Fruit fly (Drosophila melanogaster) whole organism, embryonic: Measurements from ENCODE around the gene CG11131.

ENCODE experiments used
- ATbp ChIP-seq: fragments of 200-800 bp; sonication (Bioruptor generic); optimal IDR thresholded peaks from 2 replicates; lab custom pipeline; 2017; ENCODE audit warnings: missing biosample characterization, mild to moderate bottlenecking, missing genetic modification characterization, missing genetic modification reagents
- B-H1 ChIP-seq: fragments of 200-800 bp; sonication (Bioruptor generic); IDR thresholded peaks from 3 replicates; pipeline ENCODE4 v1.3.6; 2022; ENCODE audit warnings: missing biosample characterization, missing genetic modification characterization
- CG11085 ChIP-seq: fragments of 200-800 bp; sonication (Bioruptor generic); IDR thresholded peaks from 2 replicates; pipeline ENCODE4 v1.3.6; 2022; ENCODE audit warnings: missing biosample characterization, missing genetic modification characterization
- CG11398 ChIP-seq: fragments of 200-800 bp; sonication (Bioruptor generic); optimal IDR thresholded peaks from 2 replicates; lab custom pipeline; 2016; ENCODE audit warnings: missing biosample characterization, missing genetic modification characterization
- CG11456 ChIP-seq: fragments of 200-800 bp; sonication (Bioruptor generic); IDR thresholded peaks from 3 replicates; pipeline ENCODE4 v1.3.6; 2022; ENCODE audit warnings: missing biosample characterization, missing genetic modification characterization
- CG13775 ChIP-seq: fragments of 200-800 bp; sonication (Bioruptor generic); optimal IDR thresholded peaks from 3 replicates; lab custom pipeline; 2017; ENCODE audit warnings: missing biosample characterization, mild to moderate bottlenecking, missing genetic modification characterization
- CG14667 ChIP-seq: fragments of 200-800 bp; sonication (Bioruptor generic); IDR thresholded peaks from 2 replicates; pipeline ENCODE4 v1.3.6; 2022; ENCODE audit warnings: missing biosample characterization, missing genetic modification characterization
- CG15011 ChIP-seq: fragments of 200-800 bp; sonication (Bioruptor generic); optimal IDR thresholded peaks from 3 replicates; lab custom pipeline; 2018; ENCODE audit warnings: missing biosample characterization, mild to moderate bottlenecking, missing genetic modification characterization
- CG18262 ChIP-seq: fragments of 200-800 bp; optimal IDR thresholded peaks from 3 replicates; lab custom pipeline; 2019; ENCODE audit warnings: missing biosample characterization, mild to moderate bottlenecking, missing genetic modification characterization, moderate library complexity
- CG2129 ChIP-seq: fragments of 200-800 bp; sonication (Bioruptor generic); IDR thresholded peaks from 2 replicates; pipeline ENCODE4 v1.3.6; 2022; ENCODE audit warnings: missing biosample characterization, missing genetic modification characterization; ENCODE audit not compliant: partially characterized antibody
- CG2678 ChIP-seq: fragments of 200-800 bp; sonication (Bioruptor generic); optimal IDR thresholded peaks from 3 replicates; lab custom pipeline; 2019; ENCODE audit warnings: missing biosample characterization, mild to moderate bottlenecking, missing genetic modification characterization, moderate library complexity
- CG2875 ChIP-seq: fragments of 200-800 bp; sonication (Bioruptor generic); optimal IDR thresholded peaks from 2 replicates; lab custom pipeline; 2017; ENCODE audit warnings: missing biosample characterization, mild to moderate bottlenecking, missing genetic modification characterization, missing genetic modification reagents
- CG33213 ChIP-seq: fragments of 200-800 bp; sonication (Bioruptor generic); optimal IDR thresholded peaks from 3 replicates; lab custom pipeline; 2016; ENCODE audit warnings: missing biosample characterization, missing genetic modification characterization
- CG4360 ChIP-seq: fragments of 200-800 bp; sonication (Bioruptor generic); IDR thresholded peaks from 2 replicates; pipeline ENCODE4 v1.3.6; 2022; ENCODE audit warnings: missing biosample characterization, missing genetic modification characterization
- CG6683 ChIP-seq: fragments of 200-800 bp; sonication (Bioruptor generic); optimal IDR thresholded peaks from 2 replicates; lab custom pipeline; 2017; ENCODE audit warnings: missing biosample characterization, mild to moderate bottlenecking, missing genetic modification characterization, missing genetic modification reagents
- CG7987 ChIP-seq: fragments of 200-800 bp; sonication (Bioruptor generic); optimal IDR thresholded peaks from 2 replicates; lab custom pipeline; 2018; ENCODE audit warnings: missing biosample characterization, mild to moderate bottlenecking, missing genetic modification characterization, moderate library complexity
- CG8388 ChIP-seq: fragments of 200-800 bp; sonication (Bioruptor generic); optimal IDR thresholded peaks from 2 replicates; lab custom pipeline; 2019; ENCODE audit warnings: missing biosample characterization, mild to moderate bottlenecking, missing genetic modification characterization, moderate library complexity
- Camta ChIP-seq: fragments of 200-800 bp; sonication (Bioruptor generic); optimal IDR thresholded peaks from 2 replicates; lab custom pipeline; 2016; ENCODE audit warnings: missing biosample characterization, missing genetic modification characterization
- Hand ChIP-seq: fragments of 200-800 bp; sonication (Bioruptor generic); optimal IDR thresholded peaks from 2 replicates; lab custom pipeline; 2017; ENCODE audit warnings: mild to moderate bottlenecking, missing biosample characterization, missing genetic modification reagents, missing genetic modification characterization
- Hey ChIP-seq: fragments of 200-800 bp; sonication (Bioruptor generic); optimal IDR thresholded peaks from 3 replicates; lab custom pipeline; 2018; ENCODE audit warnings: missing biosample characterization, mild to moderate bottlenecking, missing genetic modification characterization
- Hr51 ChIP-seq, 2 experiments: fragments of 200-800 bp; sonication (Bioruptor generic); optimal IDR thresholded peaks; 2 replicates in 1 of 2; 3 replicates in 1 of 2; lab custom pipeline; 2016 to 2018; ENCODE audit warnings: missing biosample characterization in 2 of 2, missing genetic modification characterization in 2 of 2, mild to moderate bottlenecking in 1 of 2, moderate library complexity in 1 of 2
- Mad ChIP-seq: fragments of 200-800 bp; sonication (Bioruptor generic); optimal IDR thresholded peaks from 2 replicates; lab custom pipeline; 2016; ENCODE audit warnings: missing biosample characterization, missing genetic modification characterization
- Neu2 ChIP-seq: fragments of 200-800 bp; sonication (Bioruptor generic); optimal IDR thresholded peaks from 3 replicates; lab custom pipeline; 2016; ENCODE audit warnings: missing biosample characterization, missing genetic modification characterization, borderline replicate concordance
- Nf-YC ChIP-seq: fragments of 200-800 bp; optimal IDR thresholded peaks from 3 replicates; lab custom pipeline; 2019; ENCODE audit warnings: missing biosample characterization, mild to moderate bottlenecking, missing genetic modification characterization, moderate library complexity
- Ravus ChIP-seq: fragments of 200-800 bp; sonication (Bioruptor generic); IDR thresholded peaks from 2 replicates; pipeline ENCODE4 v1.3.6; 2022; ENCODE audit warnings: missing biosample characterization, missing genetic modification characterization
- Rfx ChIP-seq: fragments of 200-800 bp; sonication (Bioruptor generic); IDR thresholded peaks from 2 replicates; pipeline ENCODE4 v1.3.6; 2022; ENCODE audit warnings: missing biosample characterization, missing genetic modification characterization
- Xrp1 ChIP-seq: fragments of 200-800 bp; sonication (Bioruptor generic); IDR thresholded peaks from 2 replicates; pipeline ENCODE4 v1.3.6; 2022; ENCODE audit warnings: missing biosample characterization, missing genetic modification characterization
- aop ChIP-seq: fragments of 200-800 bp; sonication (Bioruptor generic); IDR thresholded peaks from 2 replicates; pipeline ENCODE4 v1.3.6; 2022; ENCODE audit warnings: missing biosample characterization, missing genetic modification characterization
- emc ChIP-seq: fragments of 200-800 bp; sonication (Bioruptor generic); optimal IDR thresholded peaks from 2 replicates; lab custom pipeline; 2016; ENCODE audit warnings: missing biosample characterization, missing genetic modification characterization
- fd96Cb ChIP-seq: fragments of 200-800 bp; sonication (Bioruptor generic); optimal IDR thresholded peaks from 2 replicates; lab custom pipeline; 2018; ENCODE audit warnings: missing biosample characterization, mild to moderate bottlenecking, missing genetic modification characterization, moderate library complexity
- ftz-f1 ChIP-seq: fragments of 200-800 bp; sonication (Bioruptor generic); optimal IDR thresholded peaks from 2 replicates; lab custom pipeline; 2016; ENCODE audit warnings: missing biosample characterization, missing genetic modification characterization
- hbn ChIP-seq: fragments of 200-800 bp; sonication (Bioruptor generic); IDR thresholded peaks from 2 replicates; pipeline ENCODE4 v1.3.6; 2022; ENCODE audit warnings: missing biosample characterization, missing genetic modification characterization; ENCODE audit not compliant: partially characterized antibody
- kah ChIP-seq: fragments of 200-800 bp; sonication (Bioruptor generic); optimal IDR thresholded peaks from 2 replicates; lab custom pipeline; 2018; ENCODE audit warnings: missing biosample characterization, mild to moderate bottlenecking, missing genetic modification characterization
- kni ChIP-seq: fragments of 200-800 bp; sonication (Bioruptor generic); optimal IDR thresholded peaks from 3 replicates; lab custom pipeline; 2017; ENCODE audit warnings: mild to moderate bottlenecking, missing biosample characterization, missing genetic modification reagents, missing genetic modification characterization
- lov ChIP-seq, 2 experiments: fragments of 200-800 bp in 1 of 2; fragments of >200 bp in 1 of 2; sonication (Bioruptor generic) in 1 of 2; IDR thresholded peaks in 1 of 2; optimal IDR thresholded peaks in 1 of 2; 2 replicates in 1 of 2; 3 replicates in 1 of 2; pipeline versions ENCODE4 v1.3.6 to Lab custom; 2017 to 2022; ENCODE audit warnings: missing biosample characterization in 1 of 2, missing genetic modification characterization in 1 of 2
- nau ChIP-seq: fragments of 200-800 bp; sonication (Bioruptor generic); optimal IDR thresholded peaks from 3 replicates; lab custom pipeline; 2017; ENCODE audit warnings: missing biosample characterization, mild to moderate bottlenecking, missing genetic modification characterization, missing genetic modification reagents
- prd ChIP-seq, 3 experiments: fragments of >200 bp in 2 of 3; fragments of 200-800 bp in 1 of 3; sonication (Bioruptor generic) in 1 of 3; optimal IDR thresholded peaks in 2 of 3; IDR thresholded peaks in 1 of 3; 2 replicates in 2 of 3; 3 replicates in 1 of 3; pipeline versions ENCODE4 v1.3.6 to Lab custom; 2017 to 2022; ENCODE audit warnings: missing biosample characterization in 1 of 3, missing genetic modification characterization in 1 of 3
- psq ChIP-seq: fragments of 200-800 bp; sonication (Bioruptor generic); optimal IDR thresholded peaks from 2 replicates; lab custom pipeline; 2017; ENCODE audit warnings: missing biosample characterization, missing genetic modification characterization
- ssp ChIP-seq: fragments of 200-800 bp; sonication (Bioruptor generic); IDR thresholded peaks from 2 replicates; pipeline ENCODE4 v1.3.6; 2022; ENCODE audit warnings: missing biosample characterization, missing genetic modification characterization
- trem ChIP-seq: fragments of 200-800 bp; optimal IDR thresholded peaks from 3 replicates; lab custom pipeline; 2019; ENCODE audit warnings: missing biosample characterization, mild to moderate bottlenecking, missing genetic modification characterization, moderate library complexity
- unpg ChIP-seq: fragments of 200-800 bp; sonication (Bioruptor generic); optimal IDR thresholded peaks from 3 replicates; lab custom pipeline; 2018; ENCODE audit warnings: missing biosample characterization, mild to moderate bottlenecking, missing genetic modification characterization, moderate library complexity

Gene CG11131

DNA sequence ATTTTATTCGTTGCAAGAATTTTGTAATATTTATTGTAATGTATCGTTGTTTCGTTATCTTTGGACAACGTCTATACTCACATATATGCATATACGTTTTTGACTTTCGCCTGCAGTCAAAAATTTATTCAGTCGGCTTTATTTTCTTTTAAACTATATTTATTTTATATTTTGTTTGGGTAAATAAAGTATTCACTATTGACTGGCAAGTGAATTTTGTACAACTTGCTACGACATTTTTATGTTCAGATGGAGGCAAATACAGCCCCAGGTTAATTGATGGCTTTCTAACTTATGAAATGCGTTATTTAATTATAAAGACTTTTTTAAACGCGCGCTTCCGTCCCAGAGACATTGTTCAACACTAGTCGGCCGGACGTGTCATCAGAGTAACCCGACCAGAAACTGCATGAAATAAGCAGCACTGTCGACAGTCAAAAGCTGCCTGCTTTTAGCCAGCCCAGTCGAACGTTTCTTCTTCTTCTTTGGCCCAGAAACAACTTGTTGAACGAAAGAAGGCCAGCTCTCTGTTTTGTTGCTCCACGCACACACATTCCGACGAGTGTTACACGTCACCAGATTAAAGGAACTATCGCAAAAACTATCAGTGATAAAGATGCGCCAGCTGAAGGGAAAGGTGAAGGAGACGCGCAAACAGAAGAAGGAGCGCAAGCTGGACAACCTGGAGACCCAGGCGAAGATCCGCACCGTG lies 35.0 kb upstream of the CG11131 start, which contains the start of gene CG33169 (continued):
- peak; percentile 64 for TF ChIP-seq unpg (GFP tag; lab: Kevin White, UChicago)
- TF ChIP-seq fd96Cb (tag; lab: Kevin White, UChicago): peak; percentile 46
- peak; percentile 98 for TF ChIP-seq kah (GFP tag; lab: Kevin White, UChicago)
- TF ChIP-seq CG15011: peak; percentile 52
- TF ChIP-seq CG2678 (tag; lab: Kevin White, UChicago): no peak
- peak; percentile 59 for TF ChIP-seq CG2875
- TF ChIP-seq ftz-f1: peak; percentile 97
- peak; percentile 92 for TF ChIP-seq CG7987 (GFP tag; lab: Kevin White, UChicago)
- peak; percentile 83 for TF ChIP-seq Camta
- peak; percentile 57 for TF ChIP-seq CG13775 (GFP tag; lab: Kevin White, UChicago)
- TF ChIP-seq Nf-YC (tag; lab: Kevin White, UChicago): peak; percentile 73
- peak; percentile 79 for TF ChIP-seq kni (GFP tag; lab: Kevin White, UChicago)
- TF ChIP-seq Hr51 (GFP tag; optimal IDR thresholded peaks at IDR 0.05; lab: Kevin White, UChicago): peak in 1 of 2 experiments; percentile 90
- TF ChIP-seq CG2129 (GFP tag; lab: Robert Waterston, UW): peak; percentile 31
- peak; percentile 77 for TF ChIP-seq psq (GFP tag; lab: Kevin White, UChicago)
- peak; percentile 61; the same call in 1 of the 2 replicates for TF ChIP-seq CG4360 (GFP tag; lab: Robert Waterston, UW)
- TF ChIP-seq prd (optimal IDR thresholded peaks at IDR 0.05; lab: Kevin White, UChicago): no peak
- peak; percentile 82 for TF ChIP-seq prd (GFP tag; IDR thresholded peaks at IDR 0.05; lab: Robert Waterston, UW)
- peak; percentile 67 for TF ChIP-seq ATbp (GFP tag; lab: Kevin White, UChicago)
- TF ChIP-seq Rfx (GFP tag; lab: Robert Waterston, UW): peak; percentile 97
- peak; percentile 35; the same call in 1 of the 2 replicates for TF ChIP-seq aop
- TF ChIP-seq Neu2 (GFP tag; lab: Kevin White, UChicago): peak; percentile 3
- TF ChIP-seq CG14667: peak; percentile 73
- TF ChIP-seq CG18262 (tag; lab: Kevin White, UChicago): no peak
- TF ChIP-seq Ravus (GFP tag; lab: Robert Waterston, UW): no peak
- TF ChIP-seq CG11398 (GFP tag; lab: Kevin White, UChicago): peak; percentile 85
- peak; percentile 95 for TF ChIP-seq CG11085 (GFP tag; lab: Robert Waterston, UW)
- TF ChIP-seq lov (optimal IDR thresholded peaks at IDR 0.05; lab: Kevin White, UChicago): no peak
- 0 out of 3 replicates have a peak, but pooled peaks have one; percentile 71 for TF ChIP-seq lov (GFP tag; IDR thresholded peaks at IDR 0.05; lab: Robert Waterston, UW)
- peak; percentile 96 for TF ChIP-seq CG33213 (GFP tag; lab: Kevin White, UChicago)
- peak; percentile 71 for TF ChIP-seq Hey
- peak; percentile 75 for TF ChIP-seq trem (tag; lab: Kevin White, UChicago)
- peak; percentile 88 for TF ChIP-seq emc
- peak; percentile 70 for TF ChIP-seq Xrp1
- peak; percentile 31 for TF ChIP-seq CG8388 (GFP tag; lab: Kevin White, UChicago)
- no peak for TF ChIP-seq CG6683 (GFP tag; lab: Kevin White, UChicago)
- TF ChIP-seq Hand (GFP tag; lab: Kevin White, UChicago): peak; percentile 47
- peak; percentile 58; the same call in 2 of the 3 replicates for TF ChIP-seq B-H1 (GFP tag; lab: Robert Waterston, UW)
- TF ChIP-seq ssp: peak; percentile 76
- TF ChIP-seq Mad: peak; percentile 89
- TF ChIP-seq nau (GFP tag; lab: Kevin White, UChicago): no peak
- peak; percentile 96 for TF ChIP-seq CG11456 (GFP tag; lab: Robert Waterston, UW)
- TF ChIP-seq hbn (GFP tag; lab: Robert Waterston, UW): 0 out of 2 replicates have a peak, but pooled peaks have one; percentile 54
